3 fruit fly cellular contexts compared by ENCODE assay signal in the genomic region with DNA sequence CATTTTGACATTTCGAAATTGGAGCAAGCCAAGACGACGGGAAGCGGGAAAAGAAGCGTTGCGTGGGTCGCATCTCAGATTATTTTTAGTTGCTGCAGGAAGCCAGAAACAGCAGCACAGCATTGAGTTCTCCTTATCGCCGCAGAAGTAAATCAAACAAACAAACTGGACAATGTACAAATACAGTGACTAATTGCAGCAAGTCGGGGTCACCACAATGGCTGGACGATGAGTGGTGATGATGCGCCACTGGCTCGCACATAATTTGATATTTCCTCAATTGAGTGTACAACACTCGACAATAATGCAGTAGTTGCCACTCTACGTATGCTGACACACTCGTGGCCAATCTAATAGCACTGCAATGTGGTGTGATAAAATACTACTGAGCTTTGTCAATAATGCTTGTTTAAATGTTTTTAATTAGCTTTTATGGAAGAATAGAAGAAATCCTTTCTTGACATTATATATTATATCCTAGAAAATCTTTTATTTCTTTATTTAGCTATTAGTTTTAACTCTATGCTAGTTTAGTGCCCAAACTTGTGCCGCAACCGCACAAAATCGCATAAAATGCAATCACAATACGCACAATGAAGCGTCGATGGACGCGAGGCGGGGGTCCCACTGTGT.
TF ChIP-seq lines count a peak whose summit lies in the region.

No protein-coding gene starts in this region.

- TF ChIP-seq CTCF in whole organism, embryonic (GFP tag; optimal IDR thresholded peaks at IDR 0.05; lab: Kevin White, UChicago) = no peak

TF ChIP-seq in whole organism, embryonic, 481 proteins besides CTCF, POLR2A, EP300 and RAD21 (continues in another document):
- TF ChIP-seq CG17829 (tag; optimal IDR thresholded peaks at IDR 0.05; lab: Kevin White, UChicago) = peak; percentile 10
- TF ChIP-seq nom (GFP tag; optimal IDR thresholded peaks at IDR 0.05; lab: Kevin White, UChicago) = peak; percentile 29
- TF ChIP-seq CG15601 (tag; optimal IDR thresholded peaks at IDR 0.05; lab: Kevin White, UChicago) = peak; percentile 45
- TF ChIP-seq CG12744 (GFP tag; optimal IDR thresholded peaks at IDR 0.05; lab: Kevin White, UChicago) = no peak
- TF ChIP-seq CG13424 (tag; optimal IDR thresholded peaks at IDR 0.05; lab: Kevin White, UChicago) = peak; percentile 32
- TF ChIP-seq CG8388 (GFP tag; optimal IDR thresholded peaks at IDR 0.05; lab: Kevin White, UChicago) = peak; percentile 46
- peak; percentile 22; the same call in 1 of the 3 replicates for TF ChIP-seq ci (GFP tag; IDR thresholded peaks at IDR 0.05; lab: Robert Waterston, UW)
- TF ChIP-seq CG10267 (tag; optimal IDR thresholded peaks at IDR 0.05; lab: Kevin White, UChicago) = peak; percentile 22
- peak; percentile 31 for TF ChIP-seq Ssrp (tag; optimal IDR thresholded peaks at IDR 0.05; lab: Kevin White, UChicago)
- TF ChIP-seq bcd (GFP tag; optimal IDR thresholded peaks at IDR 0.05; lab: Kevin White, UChicago) = peak; percentile 7
- peak; percentile 18 for TF ChIP-seq CG4424 (GFP tag; optimal IDR thresholded peaks at IDR 0.05; lab: Kevin White, UChicago)
- peak; percentile 1 for TF ChIP-seq ind (GFP tag; optimal IDR thresholded peaks at IDR 0.05; lab: Kevin White, UChicago)
- TF ChIP-seq CG15269 (tag; optimal IDR thresholded peaks at IDR 0.05; lab: Kevin White, UChicago) = peak; percentile 28
- peak; percentile 64 for TF ChIP-seq Med (GFP tag; lab: Kevin White, UChicago)
- peak; percentile 49 for TF ChIP-seq CG6689 (GFP tag; IDR thresholded peaks at IDR 0.05; lab: Robert Waterston, UW)
- TF ChIP-seq Abd-B (GFP tag; optimal IDR thresholded peaks at IDR 0.05; lab: Kevin White, UChicago) = peak; percentile 4
- peak; percentile 52 for TF ChIP-seq row (GFP tag; IDR thresholded peaks at IDR 0.05; lab: Robert Waterston, UW)
- TF ChIP-seq CG10209 (GFP tag; optimal IDR thresholded peaks at IDR 0.05; lab: Kevin White, UChicago) = peak; percentile 27
- peak; percentile 29 for TF ChIP-seq CG1529 (GFP tag; optimal IDR thresholded peaks at IDR 0.05; lab: Kevin White, UChicago)
- TF ChIP-seq CG13296 (GFP tag; optimal IDR thresholded peaks at IDR 0.05; lab: Kevin White, UChicago) = no peak
- no peak for TF ChIP-seq CG31365 (tag; optimal IDR thresholded peaks at IDR 0.05; lab: Kevin White, UChicago)
- TF ChIP-seq CG11696 (GFP tag; IDR thresholded peaks at IDR 0.05; lab: Robert Waterston, UW) = peak; percentile 91
- peak; percentile 60; the same call in 1 of the 2 replicates for TF ChIP-seq vvl (GFP tag; IDR thresholded peaks at IDR 0.05; lab: Robert Waterston, UW)
- peak; percentile 32; the same call in 1 of the 3 replicates for TF ChIP-seq CG17361 (GFP tag; IDR thresholded peaks at IDR 0.05; lab: Robert Waterston, UW)
- peak; percentile 47 for TF ChIP-seq CG11504 (tag; optimal IDR thresholded peaks at IDR 0.05; lab: Kevin White, UChicago)
- TF ChIP-seq ewg (GFP tag; optimal IDR thresholded peaks at IDR 0.05; lab: Kevin White, UChicago) = peak; percentile 11
- peak; percentile 62 for TF ChIP-seq grau (tag; optimal IDR thresholded peaks at IDR 0.05; lab: Kevin White, UChicago)

TF ChIP-seq in whole organism, prepupa, 60 proteins besides CTCF, POLR2A, EP300 and RAD21 (continues in another document):
- TF ChIP-seq vri (GFP tag; optimal IDR thresholded peaks at IDR 0.05; lab: Kevin White, UChicago) (no peak), CG15336 (GFP tag; IDR thresholded peaks at IDR 0.05; lab: Robert Waterston, UW) (peak; percentile 93), Eip78C (GFP tag; lab: Kevin White, UChicago) (peak; percentile 88), CG6854 (GFP tag; optimal IDR thresholded peaks at IDR 0.05; lab: Kevin White, UChicago) (no peak), ss (GFP tag; optimal IDR thresholded peaks at IDR 0.05; lab: Kevin White, UChicago) (peak; percentile 34 to 57), CG6808 (GFP tag; optimal IDR thresholded peaks at IDR 0.05; lab: Kevin White, UChicago) (peak; percentile 70), CG6163 (GFP tag; IDR thresholded peaks at IDR 0.05; lab: Robert Waterston, UW) (peak; percentile 56; the same call in 2 of the 3 replicates), OdsH (GFP tag; optimal IDR thresholded peaks at IDR 0.05; lab: Kevin White, UChicago) (peak; percentile 71), fd59A (GFP tag; optimal IDR thresholded peaks at IDR 0.05; lab: Kevin White, UChicago) (peak; percentile 61), CG10631 (GFP tag; optimal IDR thresholded peaks at IDR 0.05; lab: Kevin White, UChicago) (peak; percentile 70), fd85E (GFP tag; optimal IDR thresholded peaks at IDR 0.05; lab: Kevin White, UChicago) (no peak), eg (GFP tag; IDR thresholded peaks at IDR 0.05; lab: Robert Waterston, UW) (peak; percentile 87), topi (GFP tag; optimal IDR thresholded peaks at IDR 0.05; lab: Kevin White, UChicago) (peak; percentile 8), Sox102F (GFP tag; optimal IDR thresholded peaks at IDR 0.05; lab: Kevin White, UChicago) (peak; percentile 16), Ets96B (tag; optimal IDR thresholded peaks at IDR 0.05; lab: Kevin White, UChicago) (peak; percentile 64), fkh (GFP tag; optimal IDR thresholded peaks at IDR 0.05; lab: Kevin White, UChicago) (no peak), dac (GFP tag; optimal IDR thresholded peaks at IDR 0.05; lab: Kevin White, UChicago) (peak; percentile 63), dsx (GFP tag; optimal IDR thresholded peaks at IDR 0.05; lab: Kevin White, UChicago; ENCODE audit: poor library complexity, severe bottlenecking) (peak; percentile 69), Eip93F (GFP tag; optimal IDR thresholded peaks at IDR 0.05; lab: Kevin White, UChicago) (no peak), Eip75B (GFP tag; optimal IDR thresholded peaks at IDR 0.05; lab: Kevin White, UChicago) (peak; percentile 65), CG8119 (GFP tag; IDR thresholded peaks at IDR 0.05; lab: Robert Waterston, UW) (peak; percentile 90), CG32006 (GFP tag; optimal IDR thresholded peaks at IDR 0.05; lab: Kevin White, UChicago) (peak; percentile 89), pdm3 (GFP tag; optimal IDR thresholded peaks at IDR 0.05; lab: Kevin White, UChicago) (peak; percentile 73), Sox15 (GFP tag; optimal IDR thresholded peaks at IDR 0.05; lab: Kevin White, UChicago) (peak; percentile 10), CG11762 (GFP tag; optimal IDR thresholded peaks at IDR 0.05; lab: Kevin White, UChicago; ENCODE audit: insufficient read depth) (peak; percentile 26), CG10669 (GFP tag; optimal IDR thresholded peaks at IDR 0.05; lab: Kevin White, UChicago) (peak; percentile 57), Smox (GFP tag; optimal IDR thresholded peaks at IDR 0.05; lab: Kevin White, UChicago) (peak; percentile 21), Hr4 (GFP tag; optimal IDR thresholded peaks at IDR 0.05; lab: Kevin White, UChicago) (peak; percentile 88), CG9139 (GFP tag; optimal IDR thresholded peaks at IDR 0.05; lab: Kevin White, UChicago) (no peak)

TF ChIP-seq in whole organism, pupa, 21 proteins besides CTCF, POLR2A, EP300 and RAD21:
- peak; percentile 77 for TF ChIP-seq CG9948 (tag; optimal IDR thresholded peaks at IDR 0.05; lab: Kevin White, UChicago)
- peak; percentile 64; the same call in 1 of the 2 replicates for TF ChIP-seq CG12605 (GFP tag; IDR thresholded peaks at IDR 0.05; lab: Robert Waterston, UW)
- peak; percentile 74 for TF ChIP-seq fd96Ca (GFP tag; IDR thresholded peaks at IDR 0.05; lab: Robert Waterston, UW)
- no peak for TF ChIP-seq D1 (tag; optimal IDR thresholded peaks at IDR 0.05; lab: Kevin White, UChicago)
- TF ChIP-seq CG14655 (GFP tag; optimal IDR thresholded peaks at IDR 0.05; lab: Kevin White, UChicago) = peak; percentile 80
- 0 out of 2 replicates have a peak, but pooled peaks have one; percentile 20 for TF ChIP-seq CG10348 (GFP tag; IDR thresholded peaks at IDR 0.05; lab: Robert Waterston, UW)
- TF ChIP-seq Snoo (tag; optimal IDR thresholded peaks at IDR 0.05; lab: Kevin White, UChicago) = no peak
- TF ChIP-seq Pif1B (GFP tag; optimal IDR thresholded peaks at IDR 0.05; lab: Kevin White, UChicago) = peak; percentile 70
- peak; percentile 74 for TF ChIP-seq CG15710 (tag; optimal IDR thresholded peaks at IDR 0.05; lab: Kevin White, UChicago)
- peak; percentile 84 for TF ChIP-seq Ets98B (GFP tag; IDR thresholded peaks at IDR 0.05; lab: Robert Waterston, UW)
- TF ChIP-seq rn (GFP tag; IDR thresholded peaks at IDR 0.05; lab: Robert Waterston, UW) = peak; percentile 58; the same call in 1 of the 2 replicates
- peak; percentile 65 for TF ChIP-seq CG34367 (tag; optimal IDR thresholded peaks at IDR 0.05; lab: Kevin White, UChicago)
- peak; percentile 77 for TF ChIP-seq CG17806 (tag; optimal IDR thresholded peaks at IDR 0.05; lab: Kevin White, UChicago)
- TF ChIP-seq CG4496 (GFP tag; IDR thresholded peaks at IDR 0.05; lab: Robert Waterston, UW) = peak; percentile 87
- peak; percentile 89 for TF ChIP-seq CG32121 (GFP tag; IDR thresholded peaks at IDR 0.05; lab: Robert Waterston, UW)
- TF ChIP-seq Pif1A (GFP tag; optimal IDR thresholded peaks at IDR 0.05; lab: Kevin White, UChicago) = peak; percentile 75
- TF ChIP-seq CG8301 (tag; optimal IDR thresholded peaks at IDR 0.05; lab: Kevin White, UChicago) = peak; percentile 79
- TF ChIP-seq gl (tag; optimal IDR thresholded peaks at IDR 0.05; lab: Kevin White, UChicago) = no peak
- TF ChIP-seq CG8159 (tag; optimal IDR thresholded peaks at IDR 0.05; lab: Kevin White, UChicago) = peak; percentile 77
- peak; percentile 27 for TF ChIP-seq CG13204 (GFP tag; optimal IDR thresholded peaks at IDR 0.05; lab: Kevin White, UChicago)
- peak; percentile 33 for TF ChIP-seq EcR (GFP tag; optimal IDR thresholded peaks at IDR 0.05; lab: Kevin White, UChicago)
